Worm (Caenorhabditis elegans) whole organism, L3 larva: ENCODE data around the gene nep-17.

Experiments
- R02D3.7 ChIP-seq: fragments of 150-350 bp; optimal IDR thresholded peaks from 2 replicates; lab custom pipeline; 2014; ENCODE audit warnings: missing biosample characterization, missing genetic modification characterization
- ZK546.5 ChIP-seq: sonication (generic microtip); optimal IDR thresholded peaks from 2 replicates; lab custom pipeline; 2017; ENCODE audit warnings: missing biosample characterization, missing genetic modification characterization
- aly-2 ChIP-seq: fragments of 150-350 bp; optimal IDR thresholded peaks from 2 replicates; lab custom pipeline; 2014; ENCODE audit warnings: missing biosample characterization, missing genetic modification characterization
- ama-1 ChIP-seq: fragments of 150-350 bp; optimal IDR thresholded peaks from 2 replicates; lab custom pipeline; 2018
- ceh-16 ChIP-seq: sonication (generic microtip); optimal IDR thresholded peaks from 2 replicates; lab custom pipeline; 2017; ENCODE audit warnings: missing biosample characterization, missing genetic modification characterization
- ceh-28 ChIP-seq: fragments of 150-350 bp; optimal IDR thresholded peaks from 2 replicates; lab custom pipeline; 2014; ENCODE audit warnings: missing biosample characterization, missing genetic modification reagents, missing genetic modification characterization
- ceh-82 ChIP-seq: fragments of 150-350 bp; optimal IDR thresholded peaks from 2 replicates; lab custom pipeline; 2014; ENCODE audit warnings: missing biosample characterization, missing genetic modification characterization
- ceh-9 ChIP-seq: sonication (generic microtip); optimal IDR thresholded peaks from 2 replicates; lab custom pipeline; 2018; ENCODE audit warnings: missing biosample characterization, missing genetic modification characterization
- daf-12 ChIP-seq: fragments of 150-350 bp; optimal IDR thresholded peaks from 2 replicates; lab custom pipeline; 2014; ENCODE audit warnings: missing biosample characterization, missing genetic modification reagents, missing genetic modification characterization
- egl-27 ChIP-seq: sonication (generic microtip); optimal IDR thresholded peaks from 4 replicates; lab custom pipeline; 2017; ENCODE audit warnings: missing biosample characterization, missing genetic modification reagents, missing genetic modification characterization
- egl-5 ChIP-seq: fragments of 150-350 bp; optimal IDR thresholded peaks from 2 replicates; lab custom pipeline; 2017; ENCODE audit warnings: missing biosample characterization, missing genetic modification reagents, missing genetic modification characterization, inconsistent platforms
- elt-1 ChIP-seq: fragments of 150-350 bp; optimal IDR thresholded peaks from 2 replicates; lab custom pipeline; 2014; ENCODE audit warnings: missing biosample characterization, missing genetic modification characterization
- elt-2 ChIP-seq: sonication (generic microtip); optimal IDR thresholded peaks from 2 replicates; lab custom pipeline; 2016; ENCODE audit warnings: missing genetic modification reagents, mild to moderate bottlenecking, missing genetic modification characterization, missing compliant biosample characterization
- elt-3 ChIP-seq, 3 experiments: fragments of 150-350 bp in 1 of 3; sonication (generic microtip) in 2 of 3; optimal IDR thresholded peaks; 2 replicates in 2 of 3; 4 replicates in 1 of 3; lab custom pipeline; 2014 to 2017; ENCODE audit warnings: missing biosample characterization in 3 of 3, missing genetic modification characterization in 3 of 3
- eor-1 ChIP-seq, 2 experiments: fragments of 150-350 bp; optimal IDR thresholded peaks; 2 replicates each; lab custom pipeline; 2014 to 2018; ENCODE audit warnings: missing biosample characterization in 2 of 2, missing genetic modification characterization in 2 of 2
- fkh-10 ChIP-seq: sonication (generic microtip); optimal IDR thresholded peaks from 2 replicates; lab custom pipeline; 2017; ENCODE audit warnings: missing biosample characterization, missing genetic modification reagents, missing genetic modification characterization
- fkh-2 ChIP-seq: fragments of 150-350 bp; optimal IDR thresholded peaks from 2 replicates; lab custom pipeline; 2014; ENCODE audit warnings: missing biosample characterization, missing genetic modification reagents, missing genetic modification characterization
- fos-1 ChIP-seq: fragments of 150-350 bp; optimal IDR thresholded peaks from 2 replicates; lab custom pipeline; 2014; ENCODE audit warnings: missing biosample characterization, missing genetic modification characterization
- hmg-11 ChIP-seq: sonication (generic microtip); optimal IDR thresholded peaks from 2 replicates; lab custom pipeline; 2016; ENCODE audit warnings: missing genetic modification characterization, missing compliant biosample characterization
- jun-1 ChIP-seq: fragments of 150-350 bp; optimal IDR thresholded peaks from 2 replicates; lab custom pipeline; 2014; ENCODE audit warnings: missing biosample characterization, missing genetic modification reagents, missing genetic modification characterization
- lin-15B ChIP-seq: fragments of 150-350 bp; optimal IDR thresholded peaks from 2 replicates; lab custom pipeline; 2014; ENCODE audit warnings: missing biosample characterization, missing genetic modification characterization
- lin-39 ChIP-seq: fragments of 150-350 bp; optimal IDR thresholded peaks from 2 replicates; lab custom pipeline; 2018; ENCODE audit warnings: missing biosample characterization, missing genetic modification reagents, missing genetic modification characterization
- lsy-12 ChIP-seq: sonication (generic microtip); optimal IDR thresholded peaks from 2 replicates; lab custom pipeline; 2016; ENCODE audit warnings: mild to moderate bottlenecking, missing genetic modification characterization, missing compliant biosample characterization
- mdl-1 ChIP-seq: fragments of 150-350 bp; optimal IDR thresholded peaks from 2 replicates; lab custom pipeline; 2014; ENCODE audit warnings: missing biosample characterization, missing genetic modification characterization
- mml-1 ChIP-seq: fragments of 150-350 bp; sonication (generic microtip); optimal IDR thresholded peaks from 3 replicates; lab custom pipeline; 2014; ENCODE audit warnings: missing biosample characterization, missing genetic modification characterization
- nfya-1 ChIP-seq: sonication (generic microtip); optimal IDR thresholded peaks from 2 replicates; lab custom pipeline; 2017; ENCODE audit warnings: missing genetic modification characterization, mild to moderate bottlenecking, missing compliant biosample characterization, antibody characterized with exemption, moderate library complexity; ENCODE audit not compliant: insufficient read depth
- nhr-11 ChIP-seq: fragments of 150-350 bp; optimal IDR thresholded peaks from 2 replicates; lab custom pipeline; 2014; ENCODE audit warnings: missing biosample characterization, missing genetic modification characterization
- nhr-12 ChIP-seq: fragments of 150-350 bp; optimal IDR thresholded peaks from 2 replicates; lab custom pipeline; 2014; ENCODE audit warnings: missing biosample characterization, missing genetic modification characterization
- nhr-23 ChIP-seq: fragments of 150-350 bp; optimal IDR thresholded peaks from 2 replicates; lab custom pipeline; 2014; ENCODE audit warnings: missing biosample characterization, missing genetic modification reagents, missing genetic modification characterization
- nhr-237 ChIP-seq: fragments of 150-350 bp; optimal IDR thresholded peaks from 2 replicates; lab custom pipeline; 2014; ENCODE audit warnings: missing biosample characterization, missing genetic modification characterization
- nhr-25 ChIP-seq: sonication (generic microtip); optimal IDR thresholded peaks from 2 replicates; lab custom pipeline; 2017; ENCODE audit warnings: missing biosample characterization, missing genetic modification characterization
- nhr-28 ChIP-seq: fragments of 150-350 bp; optimal IDR thresholded peaks from 2 replicates; lab custom pipeline; 2014; ENCODE audit warnings: missing biosample characterization, missing genetic modification characterization
- nhr-43 ChIP-seq: sonication (generic microtip); optimal IDR thresholded peaks from 2 replicates; lab custom pipeline; 2016; ENCODE audit warnings: mild to moderate bottlenecking, missing genetic modification characterization, missing compliant biosample characterization; ENCODE audit not compliant: poor library complexity, severe bottlenecking
- nhr-67 ChIP-seq: fragments of 150-350 bp; optimal IDR thresholded peaks from 2 replicates; lab custom pipeline; 2014; ENCODE audit warnings: missing biosample characterization, missing genetic modification characterization
- nhr-76 ChIP-seq: fragments of 150-350 bp; sonication (generic microtip); optimal IDR thresholded peaks from 5 replicates; lab custom pipeline; 2014; ENCODE audit warnings: missing biosample characterization, missing genetic modification characterization
- nhr-77 ChIP-seq: fragments of 150-350 bp; optimal IDR thresholded peaks from 2 replicates; lab custom pipeline; 2014; ENCODE audit warnings: missing biosample characterization, missing genetic modification characterization
- pha-4 ChIP-seq: fragments of 150-350 bp; optimal IDR thresholded peaks from 2 replicates; lab custom pipeline; 2014; ENCODE audit warnings: missing biosample characterization, missing genetic modification reagents, missing genetic modification characterization
- pqm-1 ChIP-seq: fragments of 150-350 bp; optimal IDR thresholded peaks from 2 replicates; lab custom pipeline; 2017; ENCODE audit warnings: missing biosample characterization, missing genetic modification characterization, inconsistent platforms
- sea-2 ChIP-seq: fragments of 150-350 bp; sonication (generic microtip); optimal IDR thresholded peaks from 4 replicates; lab custom pipeline; 2014; ENCODE audit warnings: missing biosample characterization, missing genetic modification reagents, missing genetic modification characterization
- skn-1 ChIP-seq: fragments of 150-350 bp; optimal IDR thresholded peaks from 2 replicates; lab custom pipeline; 2014; ENCODE audit warnings: missing biosample characterization, missing genetic modification characterization
- snpc-4 ChIP-seq: fragments of 150-350 bp; optimal IDR thresholded peaks from 2 replicates; lab custom pipeline; 2014; ENCODE audit warnings: missing biosample characterization, missing genetic modification characterization
- tbx-2 ChIP-seq: sonication (generic microtip); optimal IDR thresholded peaks from 2 replicates; lab custom pipeline; 2016; ENCODE audit warnings: mild to moderate bottlenecking, missing genetic modification characterization, missing compliant biosample characterization
- unc-39 ChIP-seq: sonication (generic microtip); optimal IDR thresholded peaks from 4 replicates; lab custom pipeline; 2017; ENCODE audit warnings: missing biosample characterization, missing genetic modification characterization
- unc-62 ChIP-seq: fragments of 150-350 bp; sonication (generic microtip); optimal IDR thresholded peaks from 4 replicates; lab custom pipeline; 2014; ENCODE audit warnings: missing biosample characterization, missing genetic modification reagents, missing genetic modification characterization
- zag-1 ChIP-seq: fragments of 150-350 bp; optimal IDR thresholded peaks from 2 replicates; lab custom pipeline; 2014; ENCODE audit warnings: missing biosample characterization, missing genetic modification characterization
- ztf-11 ChIP-seq: fragments of 150-350 bp; optimal IDR thresholded peaks from 2 replicates; lab custom pipeline; 2014; ENCODE audit warnings: missing biosample characterization, missing genetic modification characterization
- ztf-4 ChIP-seq: fragments of 150-350 bp; optimal IDR thresholded peaks from 2 replicates; lab custom pipeline; 2014; ENCODE audit warnings: missing biosample characterization, missing genetic modification characterization

nep-17 gene

ce11 chrII:13507535-13507934 is at the start of gene nep-17:
Gene nep-17, plus strand, starts transcription at chrII:13507819.
- TF ChIP-seq egl-5 (tag; lab: Kevin White, UChicago) (no peak), skn-1 (tag; lab: Kevin White, UChicago) (peak; percentile 66), pqm-1 (peak; percentile 80), elt-2 (peak; percentile 82)

- TF ChIP-seq R02D3.7 (no peak), tbx-2 (tag; lab: Kevin White, UChicago) (peak; percentile 59), ZK546.5 (tag; lab: Kevin White, UChicago) (no peak), ama-1 (peak; percentile 96), elt-2 (peak; percentile 60), lin-39 (tag; lab: Kevin White, UChicago) (peak; percentile 34), ceh-9 (tag; lab: Kevin White, UChicago) (no peak), nhr-237 (tag; lab: Kevin White, UChicago) (no peak), nhr-43 (tag; lab: Kevin White, UChicago) (peak; percentile 80), snpc-4 (tag; lab: Kevin White, UChicago) (no peak), nhr-25 (tag; lab: Kevin White, UChicago) (peak; percentile 70), nhr-12 (tag; lab: Kevin White, UChicago) (no peak), elt-3 (tag; optimal IDR thresholded peaks at IDR 0.05; lab: Kevin White, UChicago) (peak in 1 of 3 experiments; percentile 86), zag-1 (tag; lab: Kevin White, UChicago) (no peak), nhr-28 (tag; lab: Kevin White, UChicago) (no peak), jun-1 (peak; percentile 6), ceh-16 (tag; lab: Kevin White, UChicago) (no peak), lsy-12 (tag; lab: Kevin White, UChicago) (peak; percentile 91), ztf-11 (tag; lab: Kevin White, UChicago) (no peak), fos-1 (no peak), eor-1 (tag; optimal IDR thresholded peaks at IDR 0.05; lab: Kevin White, UChicago) (no peak), hmg-11 (tag; lab: Kevin White, UChicago) (peak; percentile 34), fkh-10 (GFP tag; lab: Kevin White, UChicago) (no peak), ceh-82 (tag; lab: Kevin White, UChicago) (no peak), nhr-11 (tag; lab: Kevin White, UChicago) (no peak), nfya-1 (tag; lab: Kevin White, UChicago) (peak; percentile 70), pqm-1 (peak; percentile 61), nhr-77 (tag; lab: Kevin White, UChicago) (peak; percentile 76), daf-12 (tag; lab: Kevin White, UChicago) (no peak), nhr-67 (no peak), ztf-4 (tag; lab: Kevin White, UChicago) (peak; percentile 78), nhr-76 (no peak), mml-1 (tag; lab: Kevin White, UChicago) (no peak), lin-15B (tag; lab: Kevin White, UChicago) (peak; percentile 56), egl-27 (no peak), fkh-2 (tag; lab: Kevin White, UChicago) (no peak), egl-5 (tag; lab: Kevin White, UChicago) (peak; percentile 89), sea-2 (GFP tag; lab: Kevin White, UChicago) (no peak), elt-1 (no peak), unc-62 (no peak), pha-4 (tag; lab: Kevin White, UChicago) (peak; percentile 65), unc-39 (tag; lab: Kevin White, UChicago) (no peak), aly-2 (tag; lab: Kevin White, UChicago) (no peak), mdl-1 (tag; lab: Kevin White, UChicago) (no peak), skn-1 (tag; lab: Kevin White, UChicago) (peak; percentile 44), ceh-28 (tag; lab: Kevin White, UChicago) (peak; percentile 80), nhr-23 (tag; lab: Kevin White, UChicago) (peak; percentile 73)
These were observed 46.8 kb upstream of the nep-17 start, which contains the start of gene pqn-27 for ce11 chrII:13460592-13461395. Gene pqn-27, minus strand, starts transcription at chrII:13460642.
